Worm (Caenorhabditis elegans): ENCODE data around the gene ugt-12.
A peak's percentile ranks its signal among the peaks of the same experiment; 100 is the strongest.

ugt-12 gene

ce11 chrV:4868698-4869097, 20.7 kb downstream of the ugt-12 start:
- TF ChIP-seq dsc-1 (tag; optimal IDR thresholded peaks at IDR 0.05) (peak; percentile 94), nhr-90 (tag; optimal IDR thresholded peaks at IDR 0.05; ENCODE audit: poor library complexity) (no peak), fkh-4 (tag; optimal IDR thresholded peaks at IDR 0.05; ENCODE audit: borderline replicate concordance) (peak; percentile 77)

ce11 chrV:4867535-4867934, 21.9 kb downstream of the ugt-12 start:
- TF ChIP-seq vab-15 (tag; optimal IDR thresholded peaks at IDR 0.05) (no peak), unc-30 (tag; optimal IDR thresholded peaks at IDR 0.05) (no peak), dsc-1 (tag; optimal IDR thresholded peaks at IDR 0.05) (peak; percentile 32), lin-14 (GFP tag; optimal IDR thresholded peaks at IDR 0.05) (peak; percentile 21), zip-4 (GFP tag; optimal IDR thresholded peaks at IDR 0.05) (no peak), nhr-71 (tag; optimal IDR thresholded peaks at IDR 0.05) (peak; percentile 46), fkh-8 (tag; optimal IDR thresholded peaks at IDR 0.05) (peak; percentile 52), mdl-1 (tag; optimal IDR thresholded peaks at IDR 0.05) (no peak), hlh-4 (tag; optimal IDR thresholded peaks at IDR 0.05) (peak; percentile 59), unc-86 (tag; optimal IDR thresholded peaks at IDR 0.05) (peak; percentile 18)

ce11 chrV:4865364-4865763, 24.1 kb downstream of the ugt-12 start, which contains the start of gene srd-32:
srd-32 (plus strand) TSS chrV:4865664.
- TF ChIP-seq dsc-1 (tag; optimal IDR thresholded peaks at IDR 0.05) (peak; percentile 68), ceh-63 (GFP tag; optimal IDR thresholded peaks at IDR 0.05) (no peak), nhr-11 (tag; optimal IDR thresholded peaks at IDR 0.05) (no peak), lin-39 (tag; optimal IDR thresholded peaks at IDR 0.05) (no peak)

DNA sequence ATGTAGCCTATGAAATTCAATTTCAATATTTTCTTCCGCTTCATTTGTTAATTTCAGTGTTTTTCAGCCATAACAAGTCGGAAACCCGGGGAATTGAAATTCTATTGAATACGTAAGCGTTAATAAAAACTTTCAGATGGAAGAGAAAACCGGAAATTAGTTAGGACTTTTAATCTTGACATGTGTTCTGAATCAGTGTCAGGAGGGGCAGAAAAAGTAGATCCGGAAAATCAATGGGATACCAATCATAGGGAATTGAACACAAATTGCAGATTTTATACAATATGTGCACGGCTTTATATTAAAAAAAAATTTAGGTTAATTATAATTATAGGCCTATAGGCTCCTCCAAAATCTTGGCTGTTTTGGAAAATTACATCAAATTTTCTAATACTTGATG, 25.1 kb downstream of the ugt-12 start:
- no peak for TF ChIP-seq lir-3 (tag; optimal IDR thresholded peaks at IDR 0.05; ENCODE audit: poor library complexity)
- no peak for TF ChIP-seq C04F5.9 (tag; optimal IDR thresholded peaks at IDR 0.05)
- TF ChIP-seq fkh-4 (tag; optimal IDR thresholded peaks at IDR 0.05; ENCODE audit: borderline replicate concordance), result peak; percentile 78
- TF ChIP-seq nhr-84 (tag; optimal IDR thresholded peaks at IDR 0.05), result no peak
- no peak for TF ChIP-seq pax-3 (tag; optimal IDR thresholded peaks at IDR 0.05)
- TF ChIP-seq nhr-76 (tag; optimal IDR thresholded peaks at IDR 0.05), result no peak
- peak; percentile 92 for TF ChIP-seq dsc-1 (tag; optimal IDR thresholded peaks at IDR 0.05)
- TF ChIP-seq fkh-8 (tag; optimal IDR thresholded peaks at IDR 0.05), result peak; percentile 4

DNA sequence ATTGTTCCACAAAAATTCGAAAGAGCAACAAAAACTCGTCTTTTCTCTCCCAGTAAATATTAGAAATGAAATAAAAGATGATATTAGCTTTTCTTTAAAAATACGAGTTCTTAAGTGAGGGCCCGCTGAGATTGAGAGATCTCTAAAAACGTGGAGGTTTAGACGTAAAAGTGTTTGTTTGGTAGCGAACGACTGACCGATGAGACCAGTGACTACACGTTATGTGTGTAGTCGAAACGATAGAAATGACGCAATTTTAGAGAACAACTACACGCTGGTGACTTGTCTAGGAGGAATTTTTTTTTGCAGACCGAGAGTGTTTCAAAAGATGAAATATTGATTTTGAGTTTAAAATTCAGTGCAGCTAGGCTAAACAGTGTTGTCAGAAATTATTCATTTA, 26.7 kb downstream of the ugt-12 start, which contains the start of gene C37H5.13:
C37H5.13 (minus strand) TSS at position 229 of the 400 bp plus-strand sequence.
- TF ChIP-seq skn-1 (tag; optimal IDR thresholded peaks at IDR 0.05), result no peak
- TF ChIP-seq nhr-85 (tag), result peak; percentile 50
- TF ChIP-seq nhr-47 (tag; optimal IDR thresholded peaks at IDR 0.05), result no peak
- peak; percentile 27 for TF ChIP-seq nhr-77 (tag; optimal IDR thresholded peaks at IDR 0.05)
- TF ChIP-seq ztf-4 (tag; optimal IDR thresholded peaks at IDR 0.05), result peak; percentile 18
- TF ChIP-seq nhr-76 (tag; optimal IDR thresholded peaks at IDR 0.05), result no peak
- TF ChIP-seq C16A3.4 (tag; optimal IDR thresholded peaks at IDR 0.05), result peak; percentile 1
- TF ChIP-seq nhr-20 (tag; optimal IDR thresholded peaks at IDR 0.05), result peak; percentile 53
- no peak for TF ChIP-seq ces-1 (GFP tag; optimal IDR thresholded peaks at IDR 0.05)
- peak in 1 of 2 experiments; percentile 32 for TF ChIP-seq lin-35 (GFP tag; optimal IDR thresholded peaks at IDR 0.05)
- TF ChIP-seq nhr-71 (tag; optimal IDR thresholded peaks at IDR 0.05), result peak; percentile 49
- TF ChIP-seq mep-1 (tag; optimal IDR thresholded peaks at IDR 0.05), result peak; percentile 21
- peak; percentile 31 for TF ChIP-seq snu-23 (GFP tag; optimal IDR thresholded peaks at IDR 0.05)
- TF ChIP-seq lin-14 (GFP tag; optimal IDR thresholded peaks at IDR 0.05), result peak; percentile 73

DNA sequence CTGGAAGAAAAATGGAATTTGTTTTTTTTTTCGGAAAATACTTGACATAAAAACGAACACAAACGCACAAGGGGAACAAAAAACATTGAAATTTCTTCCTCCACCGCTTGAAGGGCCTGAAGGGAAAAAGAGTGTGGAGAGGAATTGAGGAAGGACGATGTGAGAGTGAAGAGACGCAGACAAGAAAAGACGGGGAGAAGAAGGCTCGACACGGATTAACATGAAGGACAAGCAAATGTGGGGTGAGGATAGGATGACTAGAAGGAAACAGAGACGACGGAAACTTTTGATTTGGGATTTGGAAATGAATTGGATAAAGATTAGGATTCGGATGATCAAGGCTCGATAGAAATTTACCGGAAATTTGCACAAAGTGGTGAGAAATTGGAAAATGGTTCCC, 28.9 kb downstream of the ugt-12 start:
- TF ChIP-seq zag-1 (tag; optimal IDR thresholded peaks at IDR 0.05) (no peak), aly-2 (tag; optimal IDR thresholded peaks at IDR 0.05) (no peak), fkh-8 (tag; optimal IDR thresholded peaks at IDR 0.05) (peak; percentile 15), nhr-237 (tag; optimal IDR thresholded peaks at IDR 0.05) (no peak), dsc-1 (tag; optimal IDR thresholded peaks at IDR 0.05) (peak; percentile 50), pqm-1 (tag; optimal IDR thresholded peaks at IDR 0.05) (no peak), swsn-7 (tag; optimal IDR thresholded peaks at IDR 0.05) (no peak), C16A3.4 (tag; optimal IDR thresholded peaks at IDR 0.05) (no peak), tlp-1 (tag; optimal IDR thresholded peaks at IDR 0.05) (no peak), ztf-11 (tag; optimal IDR thresholded peaks at IDR 0.05) (no peak), mep-1 (tag; optimal IDR thresholded peaks at IDR 0.05) (no peak), ceh-63 (GFP tag; optimal IDR thresholded peaks at IDR 0.05) (no peak), aha-1 (tag; optimal IDR thresholded peaks at IDR 0.05) (no peak), nhr-19 (GFP tag; conservative IDR thresholded peaks at IDR 0.05) (no peak), lin-39 (tag; optimal IDR thresholded peaks at IDR 0.05) (no peak), lin-15B (tag; optimal IDR thresholded peaks at IDR 0.05) (no peak), pax-3 (tag; optimal IDR thresholded peaks at IDR 0.05) (no peak), irx-1 (tag; optimal IDR thresholded peaks at IDR 0.05) (no peak), lir-3 (tag; optimal IDR thresholded peaks at IDR 0.05; ENCODE audit: poor library complexity) (no peak), nhr-47 (tag; optimal IDR thresholded peaks at IDR 0.05) (peak; percentile 25), F16B12.6 (tag; optimal IDR thresholded peaks at IDR 0.05) (no peak)

Data from whole organism, L1 larva.